Fruit fly (Drosophila melanogaster) whole organism, embryonic: ENCODE data around the gene Or7a.

ENCODE experiments used
- CG11560 ChIP-seq: fragments of 200-800 bp; sonication (Bioruptor generic); IDR thresholded peaks from 3 replicates; pipeline ENCODE4 v1.3.6; 2022; ENCODE audit warnings: missing biosample characterization, missing genetic modification characterization
- CG12155 ChIP-seq: fragments of 200-800 bp; sonication (Bioruptor generic); optimal IDR thresholded peaks from 3 replicates; lab custom pipeline; 2016; ENCODE audit warnings: missing biosample characterization, missing genetic modification characterization
- CG13424 ChIP-seq: fragments of 200-800 bp; sonication (Bioruptor generic); optimal IDR thresholded peaks from 2 replicates; lab custom pipeline; 2019; ENCODE audit warnings: missing biosample characterization, mild to moderate bottlenecking, missing genetic modification characterization, moderate library complexity
- CG16813 ChIP-seq: fragments of 200-800 bp; sonication (Bioruptor generic); IDR thresholded peaks from 3 replicates; pipeline ENCODE4 v1.3.6; 2022; ENCODE audit warnings: missing biosample characterization, missing genetic modification characterization; ENCODE audit not compliant: partially characterized antibody
- CG17359 ChIP-seq: fragments of 200-800 bp; sonication (Bioruptor generic); optimal IDR thresholded peaks from 3 replicates; lab custom pipeline; 2018; ENCODE audit warnings: missing biosample characterization, mild to moderate bottlenecking, missing genetic modification characterization, moderate library complexity
- CG17361 ChIP-seq: fragments of 200-800 bp; sonication (Bioruptor generic); IDR thresholded peaks from 3 replicates; pipeline ENCODE4 v1.3.6; 2022; ENCODE audit warnings: missing biosample characterization, missing genetic modification characterization
- CG17912 ChIP-seq: fragments of 200-800 bp; sonication (Bioruptor generic); optimal IDR thresholded peaks from 2 replicates; lab custom pipeline; 2018; ENCODE audit warnings: missing biosample characterization, mild to moderate bottlenecking, missing genetic modification characterization
- CG2120 ChIP-seq: fragments of 200-800 bp; sonication (Bioruptor generic); optimal IDR thresholded peaks from 3 replicates; lab custom pipeline; 2016; ENCODE audit warnings: missing biosample characterization, missing genetic modification characterization
- CG2712 ChIP-seq: fragments of 200-800 bp; optimal IDR thresholded peaks from 3 replicates; lab custom pipeline; 2019; ENCODE audit warnings: missing biosample characterization, mild to moderate bottlenecking, missing genetic modification characterization, moderate library complexity
- CG31224 ChIP-seq: fragments of 200-800 bp; sonication (Bioruptor generic); IDR thresholded peaks from 2 replicates; pipeline ENCODE4 v1.3.6; 2022; ENCODE audit warnings: missing biosample characterization, missing genetic modification characterization
- CG4707 ChIP-seq: fragments of 200-800 bp; sonication (Bioruptor generic); optimal IDR thresholded peaks from 2 replicates; lab custom pipeline; 2018; ENCODE audit warnings: missing biosample characterization, mild to moderate bottlenecking, missing genetic modification characterization, moderate library complexity
- CG7271 ChIP-seq: fragments of 200-800 bp; sonication (Bioruptor generic); optimal IDR thresholded peaks from 2 replicates; lab custom pipeline; 2018; ENCODE audit warnings: missing biosample characterization, mild to moderate bottlenecking, missing genetic modification characterization, moderate library complexity
- CG7839 ChIP-seq: fragments of 200-800 bp; sonication (Bioruptor generic); optimal IDR thresholded peaks from 3 replicates; lab custom pipeline; 2018; ENCODE audit warnings: missing biosample characterization, mild to moderate bottlenecking, missing genetic modification characterization, moderate library complexity
- CG8478 ChIP-seq: fragments of >200 bp; optimal IDR thresholded peaks from 2 replicates; lab custom pipeline; 2018
- CG9727 ChIP-seq: fragments of 200-800 bp; sonication (Bioruptor generic); optimal IDR thresholded peaks from 3 replicates; lab custom pipeline; 2017; ENCODE audit warnings: missing biosample characterization, mild to moderate bottlenecking, missing genetic modification characterization
- Chrac-16 ChIP-seq: fragments of 200-800 bp; sonication (Bioruptor generic); optimal IDR thresholded peaks from 3 replicates; lab custom pipeline; 2016; ENCODE audit warnings: missing biosample characterization, missing genetic modification characterization
- Dad ChIP-seq: fragments of 200-800 bp; sonication (Bioruptor generic); optimal IDR thresholded peaks from 3 replicates; lab custom pipeline; 2016; ENCODE audit warnings: missing biosample characterization, missing genetic modification characterization
- Dip3 ChIP-seq: fragments of 200-800 bp; sonication (Bioruptor generic); optimal IDR thresholded peaks from 3 replicates; lab custom pipeline; 2016; ENCODE audit warnings: missing biosample characterization, missing genetic modification characterization
- E2f2 ChIP-seq: fragments of 200-800 bp; sonication (Bioruptor generic); IDR thresholded peaks from 2 replicates; pipeline ENCODE4 v1.3.6; 2022; ENCODE audit warnings: missing biosample characterization, missing genetic modification characterization
- Gug ChIP-seq: fragments of 200-800 bp; sonication (Bioruptor generic); IDR thresholded peaks from 4 replicates; pipeline ENCODE4 v1.3.6; 2022; ENCODE audit warnings: missing biosample characterization, missing genetic modification characterization
- H15 ChIP-seq: fragments of 200-800 bp; sonication (Bioruptor generic); IDR thresholded peaks from 3 replicates; pipeline ENCODE4 v1.3.6; 2022; ENCODE audit warnings: missing biosample characterization, missing genetic modification characterization
- HLH4C ChIP-seq: fragments of 200-800 bp; sonication (Bioruptor generic); IDR thresholded peaks from 3 replicates; pipeline ENCODE4 v1.3.6; 2022; ENCODE audit warnings: missing biosample characterization, missing genetic modification characterization; ENCODE audit not compliant: partially characterized antibody
- Hey ChIP-seq: fragments of 200-800 bp; sonication (Bioruptor generic); optimal IDR thresholded peaks from 3 replicates; lab custom pipeline; 2018; ENCODE audit warnings: missing biosample characterization, mild to moderate bottlenecking, missing genetic modification characterization
- Med ChIP-seq: fragments of 200-800 bp; sonication (Bioruptor generic); peaks from one replicate; lab custom pipeline; 2016; ENCODE audit warnings: missing biosample characterization, missing genetic modification characterization, mild to moderate bottlenecking, inconsistent platforms, moderate library complexity
- Ssrp ChIP-seq: fragments of 200-800 bp; sonication (Bioruptor generic); optimal IDR thresholded peaks from 2 replicates; lab custom pipeline; 2018; ENCODE audit warnings: missing biosample characterization, mild to moderate bottlenecking, missing genetic modification characterization, moderate library complexity
- Taf1 ChIP-seq: fragments of 200-800 bp; sonication (Bioruptor generic); IDR thresholded peaks from 2 replicates; pipeline ENCODE4 v1.3.6; 2022; ENCODE audit warnings: missing biosample characterization, missing genetic modification characterization
- Vsx1 ChIP-seq: fragments of 200-800 bp; sonication (Bioruptor generic); optimal IDR thresholded peaks from 2 replicates; lab custom pipeline; 2017; ENCODE audit warnings: missing biosample characterization, mild to moderate bottlenecking, missing genetic modification characterization, missing genetic modification reagents
- al ChIP-seq: fragments of 200-800 bp; sonication (Bioruptor generic); IDR thresholded peaks from 2 replicates; pipeline ENCODE4 v1.3.6; 2022; ENCODE audit warnings: missing biosample characterization, missing genetic modification characterization
- ato ChIP-seq: fragments of 200-800 bp; sonication (Bioruptor generic); IDR thresholded peaks from 2 replicates; pipeline ENCODE4 v1.3.6; 2022; ENCODE audit warnings: missing biosample characterization, missing genetic modification characterization; ENCODE audit not compliant: partially characterized antibody
- bbx ChIP-seq: fragments of 200-800 bp; sonication (Bioruptor generic); IDR thresholded peaks from 2 replicates; pipeline ENCODE4 v1.3.6; 2022; ENCODE audit warnings: missing biosample characterization, missing genetic modification characterization; ENCODE audit not compliant: partially characterized antibody
- bowl ChIP-seq: fragments of 200-800 bp; sonication (Bioruptor generic); IDR thresholded peaks from 2 replicates; pipeline ENCODE4 v1.3.6; 2022; ENCODE audit warnings: missing biosample characterization, missing genetic modification characterization
- chm ChIP-seq: fragments of 200-800 bp; sonication (Bioruptor generic); IDR thresholded peaks from 2 replicates; pipeline ENCODE4 v1.3.6; 2022; ENCODE audit warnings: missing biosample characterization, missing genetic modification characterization
- dpn ChIP-seq, 2 experiments: fragments of 200-800 bp; sonication (Bioruptor generic); optimal IDR thresholded peaks; 3 replicates each; lab custom pipeline; 2016; ENCODE audit warnings: missing biosample characterization in 2 of 2, missing genetic modification characterization in 2 of 2
- esg ChIP-seq: fragments of 200-800 bp; sonication (Bioruptor generic); conservative IDR thresholded peaks from 2 replicates; pipeline ENCODE4 v1.3.6; 2022; ENCODE audit warnings: missing biosample characterization, missing genetic modification characterization
- fd102C ChIP-seq: fragments of 200-800 bp; sonication (Bioruptor generic); optimal IDR thresholded peaks from 2 replicates; lab custom pipeline; 2018; ENCODE audit warnings: missing biosample characterization, mild to moderate bottlenecking, missing genetic modification characterization, moderate library complexity
- fd64A ChIP-seq: fragments of 200-800 bp; sonication (Bioruptor generic); optimal IDR thresholded peaks from 3 replicates; lab custom pipeline; 2018; ENCODE audit warnings: missing biosample characterization, mild to moderate bottlenecking, missing genetic modification characterization
- ftz-f1 ChIP-seq: fragments of 200-800 bp; sonication (Bioruptor generic); optimal IDR thresholded peaks from 2 replicates; lab custom pipeline; 2016; ENCODE audit warnings: missing biosample characterization, missing genetic modification characterization
- gfzf ChIP-seq: fragments of 200-800 bp; sonication (Bioruptor generic); optimal IDR thresholded peaks from 2 replicates; lab custom pipeline; 2016; ENCODE audit warnings: missing biosample characterization, mild to moderate bottlenecking, missing genetic modification characterization, moderate library complexity
- lbe ChIP-seq: fragments of 200-800 bp; sonication (Bioruptor generic); optimal IDR thresholded peaks from 2 replicates; lab custom pipeline; 2016; ENCODE audit warnings: missing biosample characterization, mild to moderate bottlenecking, missing genetic modification characterization
- lola ChIP-seq, 3 experiments: fragments of >200 bp in 2 of 3; fragments of 200-800 bp in 1 of 3; sonication (Bioruptor generic) in 1 of 3; optimal IDR thresholded peaks; 2 replicates each; lab custom pipeline; 2017 to 2019; ENCODE audit warnings: missing biosample characterization in 3 of 3, missing genetic modification characterization in 3 of 3, mild to moderate bottlenecking in 1 of 3, moderate library complexity in 1 of 3
- luna ChIP-seq: fragments of 200-800 bp; sonication (Bioruptor generic); optimal IDR thresholded peaks from 2 replicates; lab custom pipeline; 2016; ENCODE audit warnings: missing biosample characterization, missing genetic modification characterization
- nmo ChIP-seq: fragments of 200-800 bp; sonication (Bioruptor generic); optimal IDR thresholded peaks from 2 replicates; lab custom pipeline; 2018; ENCODE audit warnings: missing biosample characterization, mild to moderate bottlenecking, missing genetic modification characterization, moderate library complexity
- oc ChIP-seq: fragments of 200-800 bp; sonication (Bioruptor generic); optimal IDR thresholded peaks from 2 replicates; lab custom pipeline; 2018; ENCODE audit warnings: missing biosample characterization, mild to moderate bottlenecking, missing genetic modification characterization, moderate library complexity
- otp ChIP-seq: fragments of 200-800 bp; sonication (Bioruptor generic); IDR thresholded peaks from 3 replicates; pipeline ENCODE4, ENCODE4 v1.3.6; 2022; ENCODE audit warnings: missing biosample characterization, missing genetic modification characterization
- pnt ChIP-seq: fragments of 200-800 bp; sonication (Bioruptor generic); optimal IDR thresholded peaks from 3 replicates; lab custom pipeline; 2016; ENCODE audit warnings: missing biosample characterization, missing genetic modification characterization
- prd ChIP-seq, 3 experiments: fragments of >200 bp in 2 of 3; fragments of 200-800 bp in 1 of 3; sonication (Bioruptor generic) in 1 of 3; optimal IDR thresholded peaks in 2 of 3; IDR thresholded peaks in 1 of 3; 2 replicates in 2 of 3; 3 replicates in 1 of 3; pipeline versions ENCODE4 v1.3.6 to Lab custom; 2017 to 2022; ENCODE audit warnings: missing biosample characterization in 1 of 3, missing genetic modification characterization in 1 of 3
- sna ChIP-seq: fragments of 200-800 bp; sonication (Bioruptor generic); IDR thresholded peaks from 2 replicates; pipeline ENCODE4 v1.3.6; 2022; ENCODE audit warnings: missing biosample characterization, missing genetic modification characterization; ENCODE audit not compliant: partially characterized antibody
- stwl ChIP-seq: fragments of 200-800 bp; sonication (Bioruptor generic); optimal IDR thresholded peaks from 3 replicates; lab custom pipeline; 2018; ENCODE audit warnings: missing biosample characterization, mild to moderate bottlenecking, missing genetic modification characterization, moderate library complexity
- tll ChIP-seq, 2 experiments: fragments of 200-800 bp in 1 of 2; fragments of >200 bp in 1 of 2; sonication (Bioruptor generic) in 1 of 2; optimal IDR thresholded peaks; 2 replicates each; lab custom pipeline; 2017 to 2019; ENCODE audit warnings: missing biosample characterization in 2 of 2, missing genetic modification characterization in 2 of 2, mild to moderate bottlenecking in 1 of 2, moderate library complexity in 1 of 2

Gene Or7a

dm6 chrX:8143537-8143936, 22.0 kb downstream of the Or7a start, which contains the start of gene CG17982 (continued):
- TF ChIP-seq prd (optimal IDR thresholded peaks at IDR 0.05; lab: Kevin White, UChicago) (no peak), prd (GFP tag; IDR thresholded peaks at IDR 0.05; lab: Robert Waterston, UW) (peak; percentile 81), bowl (GFP tag; lab: Robert Waterston, UW) (0 out of 2 replicates have a peak, but pooled peaks have one; percentile 27), lola (GFP tag; optimal IDR thresholded peaks at IDR 0.05; lab: Kevin White, UChicago) (peak in 1 of 3 experiments; percentile 77), Chrac-16 (GFP tag; lab: Kevin White, UChicago) (peak; percentile 75), ftz-f1 (GFP tag; lab: Kevin White, UChicago) (no peak), al (GFP tag; lab: Robert Waterston, UW) (peak; percentile 71), CG2120 (GFP tag; lab: Kevin White, UChicago) (peak; percentile 98), CG16813 (GFP tag; lab: Robert Waterston, UW) (no peak), Dip3 (GFP tag; lab: Kevin White, UChicago) (peak; percentile 84), Ssrp (tag; lab: Kevin White, UChicago) (peak; percentile 77), Hey (tag; lab: Kevin White, UChicago) (no peak), oc (tag; lab: Kevin White, UChicago) (no peak), CG31224 (GFP tag; lab: Robert Waterston, UW) (peak; percentile 65), CG13424 (tag; lab: Kevin White, UChicago) (peak; percentile 89), Gug (GFP tag; lab: Robert Waterston, UW) (peak; percentile 77), HLH4C (GFP tag; lab: Robert Waterston, UW) (no peak), fd64A (GFP tag; lab: Kevin White, UChicago) (peak; percentile 45), Med (GFP tag; lab: Kevin White, UChicago) (peak; percentile 98), tll (GFP tag; optimal IDR thresholded peaks at IDR 0.05; lab: Kevin White, UChicago) (no peak), luna (GFP tag; lab: Kevin White, UChicago) (peak; percentile 79), chm (GFP tag; lab: Robert Waterston, UW) (peak; percentile 66; the same call in 1 of the 2 replicates), CG12155 (GFP tag; lab: Kevin White, UChicago) (peak; percentile 80), CG9727 (GFP tag; lab: Kevin White, UChicago) (peak; percentile 79), Dad (GFP tag; lab: Kevin White, UChicago) (peak; percentile 81), CG8478 (no peak), fd102C (GFP tag; lab: Kevin White, UChicago) (no peak), CG7271 (tag; lab: Kevin White, UChicago) (peak; percentile 45), Taf1 (GFP tag; lab: Robert Waterston, UW) (peak; percentile 57), CG17912 (GFP tag; lab: Kevin White, UChicago) (peak; percentile 83), CG4707 (GFP tag; lab: Kevin White, UChicago) (peak; percentile 55), H15 (GFP tag; lab: Robert Waterston, UW) (peak; percentile 64; the same call in 2 of the 3 replicates), otp (peak; percentile 69; the same call in 2 of the 3 replicates), CG17361 (GFP tag; lab: Robert Waterston, UW) (peak; percentile 82), esg (GFP tag; lab: Robert Waterston, UW) (peak; percentile 74), bbx (GFP tag; lab: Robert Waterston, UW) (peak; percentile 10; the same call in 1 of the 2 replicates), Vsx1 (GFP tag; lab: Kevin White, UChicago) (no peak), nmo (GFP tag; lab: Kevin White, UChicago) (peak; percentile 87), gfzf (GFP tag; lab: Kevin White, UChicago) (peak; percentile 46), stwl (tag; lab: Kevin White, UChicago) (peak; percentile 69), CG2712 (tag; lab: Kevin White, UChicago) (peak; percentile 87), dpn (GFP tag; optimal IDR thresholded peaks at IDR 0.05; lab: Kevin White, UChicago) (peak; percentile 80 to 83), sna (GFP tag; lab: Robert Waterston, UW) (no peak), ato (GFP tag; lab: Robert Waterston, UW) (no peak), lbe (peak; percentile 88), CG11560 (tag; lab: Robert Waterston, UW) (peak; percentile 37; the same call in 1 of the 3 replicates), CG7839 (tag; lab: Kevin White, UChicago) (peak; percentile 90), CG17359 (peak; percentile 92), E2f2 (GFP tag; lab: Robert Waterston, UW) (peak; percentile 85), pnt (peak; percentile 71)
